Fruit fly (Drosophila melanogaster) whole organism, wandering third instar larva: Measurements from ENCODE around the gene CG3961.

ENCODE experiments used
- Dif ChIP-seq: fragments of 200-275, 200-300 bp; sonication (Bioruptor generic); optimal IDR thresholded peaks from 2 replicates; lab custom pipeline; 2018; ENCODE audit warnings: missing biosample characterization, missing genetic modification characterization; ENCODE audit not compliant: partially characterized antibody
- GATAd ChIP-seq: sonication (Bioruptor generic); optimal IDR thresholded peaks from 2 replicates; lab custom pipeline; 2016; ENCODE audit warnings: missing biosample characterization, missing genetic modification characterization
- HLH106 ChIP-seq: fragments of 200-800 bp; optimal IDR thresholded peaks from 3 replicates; lab custom pipeline; 2019; ENCODE audit warnings: missing biosample characterization, mild to moderate bottlenecking, missing genetic modification characterization, moderate library complexity
- Myc ChIP-seq: fragments of >200 bp; optimal IDR thresholded peaks from 2 replicates; lab custom pipeline; 2017
- Sp1 ChIP-seq: fragments of 200-800 bp; sonication (Bioruptor generic); optimal IDR thresholded peaks from 3 replicates; lab custom pipeline; 2019; ENCODE audit warnings: missing biosample characterization, mild to moderate bottlenecking, missing genetic modification characterization, moderate library complexity
- lola ChIP-seq: fragments of >200 bp; optimal IDR thresholded peaks from 2 replicates; lab custom pipeline; 2017; ENCODE audit warnings: missing biosample characterization, missing genetic modification characterization
- pan ChIP-seq: fragments of >200 bp; optimal IDR thresholded peaks from 2 replicates; lab custom pipeline; 2017
- sage ChIP-seq: fragments of 200-800 bp; sonication (Bioruptor generic); optimal IDR thresholded peaks from 2 replicates; lab custom pipeline; 2016; ENCODE audit warnings: missing biosample characterization, mild to moderate bottlenecking, missing genetic modification characterization

DNA sequence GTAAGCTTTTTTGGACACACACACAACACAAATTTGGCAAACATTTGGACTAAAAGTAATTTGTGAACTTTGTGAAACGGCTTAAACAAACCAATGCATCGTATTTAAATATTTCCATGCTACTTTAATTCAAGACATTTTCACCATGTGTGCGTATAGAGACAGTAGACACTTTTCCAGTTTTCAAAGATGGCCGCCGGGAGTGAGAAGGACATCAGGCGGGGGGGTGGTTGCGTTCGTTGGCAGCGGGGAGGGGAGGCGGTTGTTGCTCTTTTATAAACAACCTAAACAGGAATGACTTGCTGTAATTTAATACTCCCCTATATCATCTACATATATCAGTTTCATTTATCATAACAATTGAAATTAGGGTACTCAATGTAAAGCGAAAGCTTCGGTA, 36.8 kb downstream of the CG3961 start:
- TF ChIP-seq pan (lab: Kevin White, UChicago) (no peak), lola (GFP tag; lab: Kevin White, UChicago) (no peak), Dif (GFP tag; lab: Kevin White, UChicago) (no peak), Myc (lab: Kevin White, UChicago) (no peak), HLH106 (no peak), GATAd (GFP tag; lab: Kevin White, UChicago) (no peak), Sp1 (GFP tag; lab: Kevin White, UChicago) (no peak), sage (GFP tag; lab: Kevin White, UChicago) (no peak)
